Worm (Caenorhabditis elegans) whole organism, late embryonic: ENCODE results near the gene mig-10.

ENCODE experiments used
- F13H6.1 ChIP-seq: sonication (generic microtip); optimal IDR thresholded peaks from 2 replicates; lab custom pipeline; 2016; ENCODE audit warnings: missing genetic modification characterization, missing compliant biosample characterization
- ama-1 ChIP-seq: fragments of 150-350 bp; optimal IDR thresholded peaks from 2 replicates; lab custom pipeline; 2014
- ceh-18 ChIP-seq: sonication (generic microtip); optimal IDR thresholded peaks from 2 replicates; lab custom pipeline; 2016; ENCODE audit warnings: missing genetic modification characterization, missing compliant biosample characterization
- elt-4 ChIP-seq: sonication (generic microtip); optimal IDR thresholded peaks from 2 replicates; lab custom pipeline; 2016; ENCODE audit warnings: missing genetic modification characterization, missing compliant biosample characterization
- fkh-10 ChIP-seq: fragments of 150-350 bp; optimal IDR thresholded peaks from 2 replicates; lab custom pipeline; 2014; ENCODE audit warnings: missing biosample characterization, missing genetic modification reagents, missing genetic modification characterization
- fkh-6 ChIP-seq: sonication (generic microtip); optimal IDR thresholded peaks from 2 replicates; lab custom pipeline; 2016; ENCODE audit warnings: missing genetic modification characterization, missing compliant biosample characterization
- gmeb-2 ChIP-seq: sonication (generic microtip); optimal IDR thresholded peaks from 2 replicates; lab custom pipeline; 2016; ENCODE audit warnings: missing genetic modification characterization, inconsistent platforms, missing compliant biosample characterization
- hlh-30 ChIP-seq: sonication (generic microtip); optimal IDR thresholded peaks from 2 replicates; lab custom pipeline; 2017; ENCODE audit warnings: antibody characterized with exemption, missing genetic modification characterization, missing compliant biosample characterization; ENCODE audit not compliant: insufficient read depth
- madf-2 ChIP-seq: sonication (generic microtip); optimal IDR thresholded peaks from 2 replicates; lab custom pipeline; 2017; ENCODE audit warnings: missing genetic modification characterization, missing compliant biosample characterization
- npax-4 ChIP-seq: sonication (generic microtip); optimal IDR thresholded peaks from 2 replicates; lab custom pipeline; 2016; ENCODE audit warnings: missing genetic modification characterization, missing compliant biosample characterization
- tbx-7 ChIP-seq: sonication (generic microtip); optimal IDR thresholded peaks from 2 replicates; lab custom pipeline; 2016; ENCODE audit warnings: missing genotype, missing genetic modification characterization, missing compliant biosample characterization
- unc-86 ChIP-seq: sonication (generic microtip); optimal IDR thresholded peaks from 2 replicates; lab custom pipeline; 2016; ENCODE audit warnings: missing genetic modification characterization, missing compliant biosample characterization

DNA sequence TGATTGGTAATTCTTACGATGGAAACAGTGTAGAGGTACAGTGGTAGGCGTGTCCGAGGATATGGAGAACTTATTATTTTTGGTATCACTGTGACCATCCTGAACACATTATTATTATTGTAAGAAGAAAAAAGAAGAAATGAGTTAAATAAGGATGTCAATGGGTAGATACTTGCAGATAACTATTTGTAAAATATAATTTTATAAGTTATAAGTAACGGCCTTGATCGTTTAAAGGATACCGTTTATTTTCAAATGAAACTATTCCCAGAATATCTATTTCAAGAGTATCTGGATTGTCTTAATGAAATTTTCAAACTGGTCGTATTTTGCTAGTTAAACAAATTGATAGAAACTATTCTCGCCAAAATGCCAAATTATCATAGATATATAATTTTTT, 41.3 kb downstream of the mig-10 start, which contains the start of gene F10E9.10:
- TF ChIP-seq tbx-7 (tag; lab: Kevin White, UChicago) (no peak), unc-86 (no peak), madf-2 (no peak), ceh-18 (tag; lab: Kevin White, UChicago) (no peak), fkh-10 (no peak), npax-4 (no peak), hlh-30 (tag; lab: Kevin White, UChicago) (no peak), fkh-6 (no peak), elt-4 (tag; lab: Kevin White, UChicago) (no peak), ama-1 (lab: Kevin White, UChicago) (no peak), gmeb-2 (tag; lab: Kevin White, UChicago) (no peak), F13H6.1 (tag; lab: Kevin White, UChicago) (no peak)
